Fruit fly (Drosophila melanogaster): Measurements from ENCODE around the gene Strip.

DNA sequence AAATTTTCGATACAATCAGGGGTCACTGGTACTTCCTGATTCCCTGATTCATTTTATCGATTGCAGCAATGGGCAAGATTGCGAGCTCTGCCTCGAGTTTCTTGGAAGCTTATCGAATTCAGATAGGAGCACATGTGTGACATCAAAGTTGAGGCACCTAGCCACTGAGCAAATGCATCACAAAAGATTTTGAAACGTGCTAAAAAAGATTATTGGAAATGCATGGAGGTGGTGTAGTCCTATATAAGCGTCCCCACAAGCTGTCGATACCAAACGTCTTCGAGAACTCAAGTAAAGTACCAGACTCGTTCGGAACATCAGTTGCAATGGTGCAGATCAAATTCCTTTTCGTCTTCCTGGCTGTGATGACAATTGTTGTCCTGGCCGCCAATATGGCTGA lies 14.6 kb downstream of the Strip start, which contains the start of gene Drsl2:
- TF ChIP-seq CG7045 (GFP tag; optimal IDR thresholded peaks at IDR 0.05), result no peak
- no peak for TF ChIP-seq kay (GFP tag; ENCODE audit: borderline replicate concordance)
- no peak for TF ChIP-seq CG33017 (tag; optimal IDR thresholded peaks at IDR 0.05)
- no peak for TF ChIP-seq Mnt (GFP tag; optimal IDR thresholded peaks at IDR 0.05)
- TF ChIP-seq Crg-1 (GFP tag; optimal IDR thresholded peaks at IDR 0.05), result no peak
- no peak for TF ChIP-seq toe (GFP tag; optimal IDR thresholded peaks at IDR 0.05)
- TF ChIP-seq pad (GFP tag; optimal IDR thresholded peaks at IDR 0.05), result no peak

Measured in whole organism, adult.